Fruit fly (Drosophila melanogaster) S2 (cell line): ENCODE results near the gene Argk2.

Source experiments
- CG8478 ChIP-seq: fragments of >200 bp; optimal IDR thresholded peaks from 2 replicates; lab custom pipeline; 2018
- CTCF ChIP-seq, 2 experiments: fragments of >200 bp; optimal IDR thresholded peaks; 2 replicates each; lab custom pipeline; 2018

DNA sequence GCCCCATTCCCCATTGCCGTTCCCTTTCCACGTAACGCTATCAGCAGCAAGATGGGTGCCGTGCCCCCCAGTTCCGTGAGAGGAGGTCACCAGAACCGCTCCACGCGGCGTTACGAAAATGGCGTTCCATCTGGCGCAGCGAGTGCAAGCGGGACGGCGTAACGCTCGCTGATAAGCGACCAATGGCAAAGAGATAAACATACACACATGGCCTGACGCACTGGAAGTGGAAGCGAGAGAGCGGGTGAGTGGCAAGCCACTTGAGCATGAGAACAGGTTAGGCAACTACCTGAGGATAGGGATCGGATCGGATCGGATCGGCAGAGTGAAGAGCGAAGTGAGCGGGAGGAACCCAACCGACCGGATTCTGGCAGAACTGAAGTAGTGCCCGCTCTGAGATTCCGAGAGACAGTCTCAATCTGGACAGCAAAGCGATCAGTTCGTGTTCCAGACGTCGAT lies 42.4 kb upstream of the Argk2 start, which contains the start of gene Doc3:
- no peak for TF ChIP-seq CG8478
- peak in 1 of 2 experiments; percentile 24 for TF ChIP-seq CTCF (optimal IDR thresholded peaks at IDR 0.05; lab: Kevin White, UChicago)
